Worm (Caenorhabditis elegans) whole organism, L1 larva: Measurements from ENCODE around the gene mat-2.

ENCODE experiments used
- C16A3.4 ChIP-seq: fragments of 150-350 bp; optimal IDR thresholded peaks from 2 replicates; lab custom pipeline; 2014; ENCODE audit warnings: missing biosample characterization, missing genetic modification characterization
- C34B4.2 ChIP-seq: sonication (generic microtip); optimal IDR thresholded peaks from 2 replicates; lab custom pipeline; 2017; ENCODE audit warnings: mild to moderate bottlenecking, missing genetic modification characterization, missing compliant biosample characterization
- Y116A8C.19 ChIP-seq: sonication (generic microtip); optimal IDR thresholded peaks from 2 replicates; lab custom pipeline; 2016; ENCODE audit warnings: missing compliant biosample characterization, missing genetic modification characterization, borderline replicate concordance
- alr-1 ChIP-seq: fragments of 200-800 bp; sonication (Bioruptor generic); optimal IDR thresholded peaks from 2 replicates; lab custom pipeline; 2018; ENCODE audit warnings: borderline replicate concordance, mild to moderate bottlenecking, missing genetic modification characterization, missing compliant biosample characterization
- aly-2 ChIP-seq: fragments of 150-350 bp; optimal IDR thresholded peaks from 2 replicates; lab custom pipeline; 2014; ENCODE audit warnings: missing biosample characterization, missing genetic modification characterization
- ama-1 ChIP-seq: fragments of 150-350 bp; optimal IDR thresholded peaks from 2 replicates; lab custom pipeline; 2014
- ceh-63 ChIP-seq: fragments of 200-800 bp; sonication (Bioruptor generic); optimal IDR thresholded peaks from 2 replicates; lab custom pipeline; 2018; ENCODE audit warnings: mild to moderate bottlenecking, missing genetic modification characterization, missing compliant biosample characterization
- ceh-90 ChIP-seq: sonication (generic microtip); optimal IDR thresholded peaks from 2 replicates; lab custom pipeline; 2016; ENCODE audit warnings: missing genetic modification characterization, missing compliant biosample characterization
- ces-1 ChIP-seq: fragments of 150-350 bp; optimal IDR thresholded peaks from 2 replicates; lab custom pipeline; 2014; ENCODE audit warnings: missing biosample characterization, missing genetic modification reagents, missing genetic modification characterization
- efl-1 ChIP-seq, 4 experiments: fragments of 150-350 bp; optimal IDR thresholded peaks in 3 of 4; peaks in 1 of 4; 1 replicate in 1 of 4; 2 replicates in 3 of 4; lab custom pipeline; 2014; ENCODE audit warnings: missing biosample characterization in 2 of 4, missing genetic modification characterization in 2 of 4, missing genetic modification reagents in 2 of 4
- efl-3 ChIP-seq: fragments of 200-800 bp; sonication (Bioruptor generic); optimal IDR thresholded peaks from 2 replicates; lab custom pipeline; 2018; ENCODE audit warnings: mild to moderate bottlenecking, missing genetic modification characterization, missing compliant biosample characterization
- egl-27 ChIP-seq, 2 experiments: fragments of 150-350 bp in 1 of 2; sonication (generic microtip); optimal IDR thresholded peaks; 3 replicates each; lab custom pipeline; 2017 to 2018; ENCODE audit warnings: missing biosample characterization in 2 of 2, missing genetic modification characterization in 2 of 2, missing genetic modification reagents in 2 of 2
- elt-2 ChIP-seq: sonication (generic microtip); optimal IDR thresholded peaks from 2 replicates; lab custom pipeline; 2016; ENCODE audit warnings: missing genetic modification characterization, mild to moderate bottlenecking, inconsistent platforms, missing compliant biosample characterization, missing genetic modification reagents
- ets-5 ChIP-seq: fragments of 200-800 bp; sonication (Bioruptor generic); IDR thresholded peaks from 2 replicates; pipeline ENCODE4 v1.3.6; 2022; ENCODE audit warnings: missing genetic modification characterization, missing compliant biosample characterization
- fkh-10 ChIP-seq: sonication (generic microtip); optimal IDR thresholded peaks from 2 replicates; lab custom pipeline; 2017; ENCODE audit warnings: missing biosample characterization, missing genetic modification reagents, missing genetic modification characterization
- grh-1 ChIP-seq: fragments of 200-800 bp; sonication (Bioruptor generic); IDR thresholded peaks from 2 replicates; pipeline ENCODE4 v1.3.6; 2022; ENCODE audit warnings: missing genetic modification reagents, missing genetic modification characterization, missing compliant biosample characterization
- hlh-17 ChIP-seq: fragments of 200-800 bp; sonication (Bioruptor generic); optimal IDR thresholded peaks from 2 replicates; lab custom pipeline; 2018; ENCODE audit warnings: missing genetic modification characterization, mild to moderate bottlenecking, missing compliant biosample characterization, moderate library complexity, borderline replicate concordance
- lin-13 ChIP-seq: fragments of 150-350 bp; optimal IDR thresholded peaks from 2 replicates; lab custom pipeline; 2014; ENCODE audit warnings: missing biosample characterization, missing genetic modification reagents, missing genetic modification characterization
- lin-14 ChIP-seq: fragments of 200-800 bp; sonication (Bioruptor generic); optimal IDR thresholded peaks from 2 replicates; lab custom pipeline; 2018; ENCODE audit warnings: mild to moderate bottlenecking, missing genetic modification characterization, moderate library complexity, missing compliant biosample characterization
- lin-15B ChIP-seq: fragments of 150-350 bp; sonication (generic microtip); optimal IDR thresholded peaks from 3 replicates; lab custom pipeline; 2014; ENCODE audit warnings: missing biosample characterization, missing genetic modification characterization
- lin-35 ChIP-seq, 2 experiments: fragments of 150-350 bp; optimal IDR thresholded peaks; 2 replicates each; lab custom pipeline; 2014; ENCODE audit warnings: missing biosample characterization in 2 of 2, missing genetic modification characterization in 2 of 2, missing genetic modification reagents in 2 of 2
- lin-39 ChIP-seq: fragments of 150-350 bp; optimal IDR thresholded peaks from 2 replicates; lab custom pipeline; 2014; ENCODE audit warnings: missing biosample characterization, missing genetic modification reagents, missing genetic modification characterization
- lir-3 ChIP-seq: sonication (generic microtip); optimal IDR thresholded peaks from 2 replicates; lab custom pipeline; 2016; ENCODE audit warnings: mild to moderate bottlenecking, missing genetic modification characterization, moderate library complexity, missing compliant biosample characterization; ENCODE audit not compliant: poor library complexity
- lsy-2 ChIP-seq, 2 experiments: fragments of 150-350 bp; optimal IDR thresholded peaks; 2 replicates each; lab custom pipeline; 2014; ENCODE audit warnings: missing biosample characterization in 2 of 2, missing genetic modification characterization in 2 of 2
- mdl-1 ChIP-seq, 2 experiments: fragments of 150-350 bp; optimal IDR thresholded peaks; 2 replicates each; lab custom pipeline; 2014 to 2017; ENCODE audit warnings: missing biosample characterization in 2 of 2, missing genetic modification characterization in 2 of 2, inconsistent platforms in 1 of 2
- mep-1 ChIP-seq: fragments of 150-350 bp; optimal IDR thresholded peaks from 2 replicates; lab custom pipeline; 2014; ENCODE audit warnings: missing biosample characterization, missing genetic modification characterization
- nhr-19 ChIP-seq: fragments of 200-800 bp; sonication (Bioruptor generic); conservative IDR thresholded peaks from 2 replicates; pipeline ENCODE4 v1.3.6; 2022; ENCODE audit warnings: missing genetic modification characterization, missing compliant biosample characterization
- nhr-28 ChIP-seq: fragments of 150-350 bp; optimal IDR thresholded peaks from 2 replicates; lab custom pipeline; 2014; ENCODE audit warnings: missing biosample characterization, missing genetic modification characterization
- nhr-71 ChIP-seq: sonication (generic microtip); optimal IDR thresholded peaks from 2 replicates; lab custom pipeline; 2016; ENCODE audit warnings: mild to moderate bottlenecking, missing genetic modification characterization, moderate library complexity, missing compliant biosample characterization
- nhr-77 ChIP-seq: fragments of 150-350 bp; optimal IDR thresholded peaks from 2 replicates; lab custom pipeline; 2014; ENCODE audit warnings: missing biosample characterization, missing genetic modification characterization
- nhr-85 ChIP-seq: sonication (generic microtip); peaks from one replicate; lab custom pipeline; 2016; ENCODE audit warnings: missing genetic modification characterization, inconsistent platforms, missing compliant biosample characterization
- nhr-90 ChIP-seq: sonication (generic microtip); optimal IDR thresholded peaks from 2 replicates; lab custom pipeline; 2016; ENCODE audit warnings: mild to moderate bottlenecking, missing genetic modification characterization, missing compliant biosample characterization; ENCODE audit not compliant: poor library complexity
- pax-3 ChIP-seq: fragments of 200-800 bp; sonication (Bioruptor generic); optimal IDR thresholded peaks from 2 replicates; lab custom pipeline; 2018; ENCODE audit warnings: mild to moderate bottlenecking, missing genetic modification characterization, moderate library complexity, missing compliant biosample characterization
- pqm-1 ChIP-seq: sonication (generic microtip); optimal IDR thresholded peaks from 3 replicates; lab custom pipeline; 2017; ENCODE audit warnings: missing biosample characterization, missing genetic modification characterization
- rnt-1 ChIP-seq: sonication (generic microtip); optimal IDR thresholded peaks from 2 replicates; lab custom pipeline; 2016; ENCODE audit warnings: mild to moderate bottlenecking, missing genetic modification characterization, moderate library complexity, missing compliant biosample characterization
- snu-23 ChIP-seq: sonication (generic microtip); optimal IDR thresholded peaks from 2 replicates; lab custom pipeline; 2016; ENCODE audit warnings: missing genetic modification characterization, missing compliant biosample characterization
- sox-4 ChIP-seq: sonication (generic microtip); optimal IDR thresholded peaks from 2 replicates; lab custom pipeline; 2016; ENCODE audit warnings: missing genetic modification characterization, missing compliant biosample characterization
- swsn-7 ChIP-seq: sonication (generic microtip); optimal IDR thresholded peaks from 2 replicates; lab custom pipeline; 2016; ENCODE audit warnings: missing genetic modification characterization, missing compliant biosample characterization
- unc-130 ChIP-seq: fragments of 150-350 bp; optimal IDR thresholded peaks from 2 replicates; lab custom pipeline; 2017; ENCODE audit warnings: missing biosample characterization, missing genetic modification characterization, inconsistent platforms
- unc-30 ChIP-seq: sonication (generic microtip); optimal IDR thresholded peaks from 2 replicates; lab custom pipeline; 2017; ENCODE audit warnings: missing biosample characterization, missing genetic modification characterization
- unc-62 ChIP-seq: fragments of 150-350 bp; optimal IDR thresholded peaks from 2 replicates; lab custom pipeline; 2014; ENCODE audit warnings: missing biosample characterization, missing genetic modification reagents, missing genetic modification characterization
- vab-15 ChIP-seq: sonication (generic microtip); optimal IDR thresholded peaks from 2 replicates; lab custom pipeline; 2017; ENCODE audit warnings: missing genotype, mild to moderate bottlenecking, missing genetic modification characterization, missing compliant biosample characterization
- xbp-1 ChIP-seq: sonication (generic microtip); optimal IDR thresholded peaks from 2 replicates; lab custom pipeline; 2016; ENCODE audit warnings: missing genetic modification characterization, missing compliant biosample characterization
- zip-4 ChIP-seq: fragments of 200-800 bp; sonication (Bioruptor generic); optimal IDR thresholded peaks from 2 replicates; lab custom pipeline; 2018; ENCODE audit warnings: mild to moderate bottlenecking, missing genetic modification characterization, moderate library complexity, missing compliant biosample characterization
- ztf-11 ChIP-seq, 2 experiments: sonication (generic microtip); optimal IDR thresholded peaks; 2 replicates each; lab custom pipeline; 2016 to 2017; ENCODE audit warnings: missing genetic modification characterization in 2 of 2, missing biosample characterization in 1 of 2, missing compliant biosample characterization in 1 of 2
- ztf-4 ChIP-seq: fragments of 150-350 bp; optimal IDR thresholded peaks from 2 replicates; lab custom pipeline; 2014; ENCODE audit warnings: missing biosample characterization, missing genetic modification characterization

mat-2 gene

ce11 chrII:11132542-11132941 lies 20.0 kb downstream of the mat-2 start, which contains the start of gene F40F8.11 (continued):
- TF ChIP-seq unc-130 (tag; lab: Kevin White, UChicago): no peak
- no peak for TF ChIP-seq mdl-1 (tag; optimal IDR thresholded peaks at IDR 0.05; lab: Kevin White, UChicago)
- TF ChIP-seq lin-39 (tag; lab: Kevin White, UChicago): peak; percentile 8
- TF ChIP-seq alr-1 (tag; lab: Kevin White, UChicago): no peak
- peak; percentile 62 for TF ChIP-seq C16A3.4 (tag; lab: Kevin White, UChicago)
- no peak for TF ChIP-seq ama-1

ce11 chrII:11134828-11135227 lies 22.3 kb downstream of the mat-2 start, which contains the start of gene F40F8.5:
Gene F40F8.5, minus strand, starts transcription at chrII:11134928.
- TF ChIP-seq egl-27 (tag; optimal IDR thresholded peaks at IDR 0.05; lab: Kevin White, UChicago) (no peak), nhr-28 (tag; lab: Kevin White, UChicago) (no peak), fkh-10 (no peak), nhr-85 (tag; lab: Kevin White, UChicago) (no peak)

ce11 chrII:11135773-11136172 lies 23.3 kb downstream of the mat-2 start:
- TF ChIP-seq mep-1 (tag; lab: Kevin White, UChicago) (no peak), ets-5 (no peak), elt-2 (peak; percentile 4), ztf-11 (tag; optimal IDR thresholded peaks at IDR 0.05; lab: Kevin White, UChicago) (no peak), swsn-7 (tag; lab: Kevin White, UChicago) (no peak), lin-39 (tag; lab: Kevin White, UChicago) (peak; percentile 39), ceh-90 (tag; lab: Kevin White, UChicago) (no peak), sox-4 (no peak), unc-30 (no peak), nhr-77 (tag; lab: Kevin White, UChicago) (no peak), snu-23 (peak; percentile 11), pax-3 (tag; lab: Kevin White, UChicago) (no peak), efl-1 (optimal IDR thresholded peaks at IDR 0.05; lab: Kevin White, UChicago) (peak in 1 of 2 experiments; percentile 4), efl-1 (GFP tag; optimal IDR thresholded peaks at IDR 0.05 in 1 of 2; lab: Kevin White, UChicago) (peak in 1 of 2 experiments; percentile 85), nhr-19 (0 out of 2 replicates have a peak, but pooled peaks have one; percentile 24), rnt-1 (tag; lab: Kevin White, UChicago) (peak; percentile 66), grh-1 (GFP tag; lab: Robert Waterston, UW) (no peak), ceh-63 (GFP tag; lab: Kevin White, UChicago) (no peak), C16A3.4 (tag; lab: Kevin White, UChicago) (no peak), unc-62 (GFP tag; lab: Kevin White, UChicago) (no peak), ztf-4 (tag; lab: Kevin White, UChicago) (no peak), lin-35 (GFP tag; optimal IDR thresholded peaks at IDR 0.05; lab: Kevin White, UChicago) (peak in 1 of 2 experiments; percentile 13), lsy-2 (tag; optimal IDR thresholded peaks at IDR 0.05; lab: Kevin White, UChicago) (peak; percentile 31 to 57), vab-15 (tag; lab: Kevin White, UChicago) (peak; percentile 22), nhr-90 (tag; lab: Kevin White, UChicago) (no peak), lin-13 (no peak), C34B4.2 (tag; lab: Kevin White, UChicago) (no peak), aly-2 (tag; lab: Kevin White, UChicago) (no peak), lin-15B (tag; lab: Kevin White, UChicago) (no peak), hlh-17 (GFP tag; lab: Kevin White, UChicago) (no peak), xbp-1 (no peak), pqm-1 (tag; lab: Kevin White, UChicago) (no peak), efl-3 (GFP tag; lab: Kevin White, UChicago) (no peak), ces-1 (GFP tag; lab: Kevin White, UChicago) (no peak), nhr-71 (peak; percentile 67), unc-130 (tag; lab: Kevin White, UChicago) (no peak), zip-4 (GFP tag; lab: Kevin White, UChicago) (no peak), lin-14 (GFP tag; lab: Kevin White, UChicago) (peak; percentile 74), lir-3 (tag; lab: Kevin White, UChicago) (no peak), Y116A8C.19 (tag; lab: Kevin White, UChicago) (no peak)
